Fruit fly (Drosophila melanogaster) whole organism: Measurements from ENCODE around the gene chic.

ENCODE experiments used
- psq ChIP-seq: fragments of >200 bp; optimal IDR thresholded peaks from 2 replicates; lab custom pipeline; 2017
- usp ChIP-seq: fragments of >200 bp; optimal IDR thresholded peaks from 2 replicates; lab custom pipeline; 2017; ENCODE audit warnings: missing biosample characterization, missing genetic modification characterization, mixed read lengths

DNA sequence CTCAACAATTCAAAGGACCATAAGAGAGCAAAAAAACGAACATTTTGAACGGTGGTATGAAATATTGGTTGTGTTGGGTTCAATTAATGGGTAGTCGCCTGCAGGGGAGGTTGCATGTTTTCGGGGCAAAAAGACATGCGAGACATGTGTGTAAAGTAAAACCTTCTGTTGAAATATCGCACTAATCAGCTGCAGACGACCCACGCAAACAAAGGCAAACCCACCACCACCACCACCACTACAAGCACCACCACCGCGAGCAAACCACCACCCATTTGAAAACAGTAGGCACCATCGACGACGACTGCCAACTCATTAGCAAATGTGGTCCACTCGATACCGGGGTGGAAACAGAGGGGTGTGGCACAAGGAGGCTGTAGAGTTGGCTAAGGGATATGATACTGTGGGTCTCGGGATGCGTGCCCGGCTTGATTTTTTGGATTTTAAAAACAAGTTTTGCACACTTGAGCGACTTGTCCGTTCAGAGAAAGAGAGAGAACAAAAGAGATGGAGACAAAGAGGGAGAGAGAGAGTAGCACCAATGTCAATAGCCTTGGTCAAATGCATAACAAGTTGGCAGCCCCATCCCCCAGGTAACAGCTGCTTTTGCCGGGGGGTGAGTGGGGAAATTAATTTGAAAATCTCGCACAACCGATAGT is 3.6 kb downstream of the chic start:
- TF ChIP-seq psq (lab: Kevin White, UChicago) (no peak), usp (GFP tag; lab: Kevin White, UChicago) (no peak)
